Fruit fly (Drosophila melanogaster) Kc167 (cell line): ENCODE measurements around the gene SecCl.

Experiments used
- psq ChIP-seq: fragments of >200 bp; optimal IDR thresholded peaks from 2 replicates; lab custom pipeline; 2017; ENCODE audit warnings: missing external identifiers
- ttk ChIP-seq: sonication (Bioruptor generic); optimal IDR thresholded peaks from 2 replicates; lab custom pipeline; 2017; ENCODE audit warnings: missing external identifiers

DNA sequence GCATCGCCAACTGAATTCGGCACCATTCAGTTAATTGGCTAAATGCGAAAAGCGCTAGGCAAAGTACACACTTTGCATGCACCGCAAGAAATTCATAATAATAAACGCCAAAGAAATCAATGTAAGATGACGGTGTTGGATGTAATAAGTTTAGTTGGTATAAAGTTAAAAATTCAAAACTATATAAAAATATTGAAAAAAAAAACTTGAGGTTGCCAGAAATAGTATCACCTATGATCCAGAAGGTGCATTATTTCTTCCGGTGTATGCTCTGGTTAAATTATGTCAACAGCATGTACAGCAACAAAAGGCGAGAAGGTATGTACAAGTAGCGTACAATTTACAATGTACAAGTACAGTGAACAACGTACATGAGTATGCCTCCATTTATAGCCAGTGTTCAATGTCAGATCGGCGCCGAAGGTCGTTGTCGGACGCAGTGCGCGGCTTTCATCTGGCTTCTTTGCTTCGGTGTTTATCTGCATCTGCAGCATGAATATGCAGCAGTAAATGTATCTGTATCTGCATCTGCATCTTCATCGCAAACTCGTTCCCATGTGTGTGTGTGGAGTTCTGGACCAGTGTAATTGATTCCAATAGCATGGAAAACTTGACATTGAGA is 27.1 kb downstream of the SecCl start:
- no peak for TF ChIP-seq ttk (lab: Kevin White, UChicago)
- TF ChIP-seq psq (lab: Kevin White, UChicago), result no peak
